Worm (Caenorhabditis elegans) whole organism, late embryonic: Measurements from ENCODE around the gene gsp-1.
A peak's percentile ranks its signal among the peaks of the same experiment; 100 is the strongest.

Experiments used
- C08G9.2 ChIP-seq: sonication (generic microtip); optimal IDR thresholded peaks from 2 replicates; lab custom pipeline; 2016; ENCODE audit warnings: mild to moderate bottlenecking, missing genetic modification characterization, moderate library complexity, missing compliant biosample characterization
- K09A11.1 ChIP-seq: sonication (generic microtip); optimal IDR thresholded peaks from 2 replicates; lab custom pipeline; 2017; ENCODE audit warnings: antibody characterized with exemption, mild to moderate bottlenecking, missing genetic modification characterization, missing compliant biosample characterization; ENCODE audit not compliant: insufficient read depth
- Y22D7AL.16 ChIP-seq: sonication (generic microtip); optimal IDR thresholded peaks from 2 replicates; lab custom pipeline; 2016; ENCODE audit warnings: missing genetic modification characterization, missing compliant biosample characterization
- ama-1 ChIP-seq: fragments of 150-350 bp; optimal IDR thresholded peaks from 2 replicates; lab custom pipeline; 2014
- ceh-18 ChIP-seq: sonication (generic microtip); optimal IDR thresholded peaks from 2 replicates; lab custom pipeline; 2016; ENCODE audit warnings: missing genetic modification characterization, missing compliant biosample characterization
- ceh-19 ChIP-seq: fragments of 200-800 bp; sonication (Bioruptor generic); optimal IDR thresholded peaks from 2 replicates; lab custom pipeline; 2018; ENCODE audit warnings: mild to moderate bottlenecking, missing genetic modification characterization, missing compliant biosample characterization
- ceh-2 ChIP-seq: sonication (generic microtip); optimal IDR thresholded peaks from 2 replicates; lab custom pipeline; 2016; ENCODE audit warnings: missing genotype, missing genetic modification characterization, missing compliant biosample characterization
- ceh-22 ChIP-seq: sonication (generic microtip); optimal IDR thresholded peaks from 2 replicates; lab custom pipeline; 2017; ENCODE audit warnings: missing biosample characterization, missing genetic modification characterization
- ceh-24 ChIP-seq: sonication (generic microtip); optimal IDR thresholded peaks from 2 replicates; lab custom pipeline; 2016; ENCODE audit warnings: mild to moderate bottlenecking, missing genetic modification characterization, missing compliant biosample characterization
- ceh-30 ChIP-seq: fragments of 150-350 bp; optimal IDR thresholded peaks from 2 replicates; lab custom pipeline; 2014; ENCODE audit warnings: missing biosample characterization, missing genetic modification characterization
- ceh-31 ChIP-seq: sonication (generic microtip); optimal IDR thresholded peaks from 2 replicates; lab custom pipeline; 2016; ENCODE audit warnings: missing genetic modification characterization, missing compliant biosample characterization
- ceh-34 ChIP-seq: sonication (generic microtip); optimal IDR thresholded peaks from 2 replicates; lab custom pipeline; 2016; ENCODE audit warnings: mild to moderate bottlenecking, missing genetic modification characterization, missing compliant biosample characterization
- ceh-48 ChIP-seq: sonication (generic microtip); optimal IDR thresholded peaks from 2 replicates; lab custom pipeline; 2016; ENCODE audit warnings: missing genetic modification characterization, inconsistent platforms, missing compliant biosample characterization
- ceh-6 ChIP-seq: fragments of 200-800 bp; sonication (Bioruptor generic); optimal IDR thresholded peaks from 2 replicates; lab custom pipeline; 2018; ENCODE audit warnings: mild to moderate bottlenecking, missing genetic modification characterization, missing compliant biosample characterization
- dmd-4 ChIP-seq: sonication (generic microtip); optimal IDR thresholded peaks from 2 replicates; lab custom pipeline; 2016; ENCODE audit warnings: borderline replicate concordance, missing genetic modification characterization, missing compliant biosample characterization
- dve-1 ChIP-seq: sonication (generic microtip); optimal IDR thresholded peaks from 2 replicates; lab custom pipeline; 2017; ENCODE audit warnings: antibody characterized with exemption, mild to moderate bottlenecking, missing genetic modification characterization, missing compliant biosample characterization
- ets-4 ChIP-seq: sonication (generic microtip); optimal IDR thresholded peaks from 2 replicates; lab custom pipeline; 2016; ENCODE audit warnings: missing genetic modification characterization, missing compliant biosample characterization
- gmeb-2 ChIP-seq: sonication (generic microtip); optimal IDR thresholded peaks from 2 replicates; lab custom pipeline; 2016; ENCODE audit warnings: missing genetic modification characterization, inconsistent platforms, missing compliant biosample characterization
- hlh-15 ChIP-seq: sonication (generic microtip); optimal IDR thresholded peaks from 2 replicates; lab custom pipeline; 2016; ENCODE audit warnings: missing genetic modification characterization, missing compliant biosample characterization
- hlh-6 ChIP-seq: sonication (generic microtip); optimal IDR thresholded peaks from 2 replicates; lab custom pipeline; 2016; ENCODE audit warnings: missing genotype, missing genetic modification characterization, missing compliant biosample characterization
- hlh-8 ChIP-seq: sonication (generic microtip); optimal IDR thresholded peaks from 2 replicates; lab custom pipeline; 2016; ENCODE audit warnings: missing genotype, missing genetic modification characterization, missing compliant biosample characterization
- lim-6 ChIP-seq: sonication (generic microtip); optimal IDR thresholded peaks from 2 replicates; lab custom pipeline; 2016; ENCODE audit warnings: missing genetic modification characterization, missing compliant biosample characterization
- mec-3 ChIP-seq: sonication (generic microtip); optimal IDR thresholded peaks from 2 replicates; lab custom pipeline; 2016; ENCODE audit warnings: borderline replicate concordance, missing genetic modification characterization, missing compliant biosample characterization
- nfya-1 ChIP-seq: sonication (generic microtip); optimal IDR thresholded peaks from 2 replicates; lab custom pipeline; 2017; ENCODE audit warnings: missing genetic modification characterization, mild to moderate bottlenecking, missing compliant biosample characterization, antibody characterized with exemption, moderate library complexity
- nhr-11 ChIP-seq: fragments of 150-350 bp; optimal IDR thresholded peaks from 2 replicates; lab custom pipeline; 2014; ENCODE audit warnings: missing biosample characterization, missing genetic modification characterization
- npax-4 ChIP-seq: sonication (generic microtip); optimal IDR thresholded peaks from 2 replicates; lab custom pipeline; 2016; ENCODE audit warnings: missing genetic modification characterization, missing compliant biosample characterization
- pha-2 ChIP-seq: sonication (generic microtip); optimal IDR thresholded peaks from 2 replicates; lab custom pipeline; 2017; ENCODE audit warnings: mild to moderate bottlenecking, missing genetic modification characterization, missing compliant biosample characterization
- pqm-1 ChIP-seq: sonication (generic microtip); optimal IDR thresholded peaks from 2 replicates; lab custom pipeline; 2016; ENCODE audit warnings: missing genetic modification characterization, missing compliant biosample characterization
- pros-1 ChIP-seq: fragments of 150-350 bp; optimal IDR thresholded peaks from 2 replicates; lab custom pipeline; 2014; ENCODE audit warnings: missing biosample characterization, missing genetic modification reagents, missing genetic modification characterization
- ref-2 ChIP-seq: sonication (generic microtip); optimal IDR thresholded peaks from 2 replicates; lab custom pipeline; 2016; ENCODE audit warnings: missing genetic modification characterization, missing compliant biosample characterization
- sdc-2 ChIP-seq: sonication (generic microtip); optimal IDR thresholded peaks from 2 replicates; lab custom pipeline; 2016; ENCODE audit warnings: missing genotype, missing genetic modification characterization, missing compliant biosample characterization
- sox-2 ChIP-seq: fragments of 200-800 bp; sonication (Bioruptor generic); IDR thresholded peaks from 2 replicates; pipeline ENCODE4 v1.3.6; 2022; ENCODE audit warnings: missing genetic modification reagents, missing genetic modification characterization, missing compliant biosample characterization
- syd-9 ChIP-seq: sonication (generic microtip); optimal IDR thresholded peaks from 2 replicates; lab custom pipeline; 2016; ENCODE audit warnings: mild to moderate bottlenecking, missing genetic modification characterization, moderate library complexity, missing compliant biosample characterization
- tbx-2 ChIP-seq: sonication (generic microtip); optimal IDR thresholded peaks from 2 replicates; lab custom pipeline; 2016; ENCODE audit warnings: missing genetic modification characterization, missing compliant biosample characterization
- tbx-7 ChIP-seq: sonication (generic microtip); optimal IDR thresholded peaks from 2 replicates; lab custom pipeline; 2016; ENCODE audit warnings: missing genotype, missing genetic modification characterization, missing compliant biosample characterization
- ttx-3 ChIP-seq: sonication (generic microtip); optimal IDR thresholded peaks from 2 replicates; lab custom pipeline; 2016; ENCODE audit warnings: missing genetic modification reagents, missing genetic modification characterization, missing compliant biosample characterization
- unc-42 ChIP-seq: sonication (generic microtip); optimal IDR thresholded peaks from 2 replicates; lab custom pipeline; 2016; ENCODE audit warnings: missing genotype, missing genetic modification characterization, missing compliant biosample characterization
- unc-55 ChIP-seq: sonication (generic microtip); optimal IDR thresholded peaks from 2 replicates; lab custom pipeline; 2017; ENCODE audit warnings: missing biosample characterization, missing genetic modification reagents, missing genetic modification characterization
- unc-86 ChIP-seq: sonication (generic microtip); optimal IDR thresholded peaks from 2 replicates; lab custom pipeline; 2016; ENCODE audit warnings: missing genetic modification characterization, missing compliant biosample characterization
- zip-5 ChIP-seq: sonication (generic microtip); optimal IDR thresholded peaks from 2 replicates; lab custom pipeline; 2016; ENCODE audit warnings: missing genetic modification characterization, missing compliant biosample characterization
- ztf-16 ChIP-seq: sonication (generic microtip); optimal IDR thresholded peaks from 2 replicates; lab custom pipeline; 2017; ENCODE audit warnings: missing genetic modification characterization, missing compliant biosample characterization

The gsp-1 gene

ce11 chrV:10672601-10673000 lies 9.6 kb upstream of the gsp-1 start:
- TF ChIP-seq mec-3 = no peak
- TF ChIP-seq dmd-4 = no peak
- TF ChIP-seq pqm-1 (tag; lab: Kevin White, UChicago) = no peak
- TF ChIP-seq hlh-8 = no peak
- TF ChIP-seq tbx-2 (tag; lab: Kevin White, UChicago) = peak; percentile 48
- TF ChIP-seq zip-5 (tag; lab: Kevin White, UChicago) = no peak
- no peak for TF ChIP-seq npax-4 (tag; lab: Kevin White, UChicago)
- TF ChIP-seq ceh-34 (tag; lab: Kevin White, UChicago) = peak; percentile 30
- TF ChIP-seq pros-1 (tag; lab: Kevin White, UChicago) = no peak
- no peak for TF ChIP-seq dve-1 (tag; lab: Kevin White, UChicago)
- no peak for TF ChIP-seq lim-6 (tag; lab: Kevin White, UChicago)
- TF ChIP-seq ceh-22 (tag; lab: Kevin White, UChicago) = peak; percentile 100
- TF ChIP-seq C08G9.2 = peak; percentile 30
- TF ChIP-seq nhr-11 (tag; lab: Kevin White, UChicago) = no peak
- TF ChIP-seq unc-55 (GFP tag; lab: Kevin White, UChicago) = no peak
- TF ChIP-seq sdc-2 (tag; lab: Kevin White, UChicago) = no peak
- no peak for TF ChIP-seq ttx-3 (tag; lab: Kevin White, UChicago)
- TF ChIP-seq Y22D7AL.16 (tag; lab: Kevin White, UChicago) = no peak
- TF ChIP-seq unc-86 (tag; lab: Kevin White, UChicago) = no peak
- no peak for TF ChIP-seq nfya-1 (tag; lab: Kevin White, UChicago)
- no peak for TF ChIP-seq K09A11.1 (tag; lab: Kevin White, UChicago)
- no peak for TF ChIP-seq ceh-24 (tag; lab: Kevin White, UChicago)
- TF ChIP-seq ceh-30 (tag; lab: Kevin White, UChicago) = no peak
- no peak for TF ChIP-seq pha-2
- no peak for TF ChIP-seq ceh-18 (tag; lab: Kevin White, UChicago)
- TF ChIP-seq tbx-7 (tag; lab: Kevin White, UChicago) = no peak
- no peak for TF ChIP-seq ceh-6
- TF ChIP-seq ceh-2 = no peak
- peak; percentile 31 for TF ChIP-seq ref-2 (tag; lab: Kevin White, UChicago)
- TF ChIP-seq ets-4 = peak; percentile 22
- no peak for TF ChIP-seq sox-2
- no peak for TF ChIP-seq hlh-15 (tag; lab: Kevin White, UChicago)
- no peak for TF ChIP-seq ceh-48
- TF ChIP-seq syd-9 (tag; lab: Kevin White, UChicago) = no peak
- TF ChIP-seq ama-1 = no peak

- TF ChIP-seq ceh-19 (GFP tag; lab: Kevin White, UChicago) (no peak), ztf-16 (tag; lab: Kevin White, UChicago) (no peak), unc-42 (tag; lab: Kevin White, UChicago) (peak; percentile 73)
Measured at ce11 chrV:10675978-10676377, 6.2 kb upstream of the gsp-1 start.

- TF ChIP-seq hlh-6 (tag; lab: Kevin White, UChicago) = peak; percentile 6
- TF ChIP-seq unc-42 (tag; lab: Kevin White, UChicago) = peak; percentile 20
- peak; percentile 7 for TF ChIP-seq ceh-18 (tag; lab: Kevin White, UChicago)
- no peak for TF ChIP-seq dmd-4
- peak; percentile 28 for TF ChIP-seq nfya-1 (tag; lab: Kevin White, UChicago)
- no peak for TF ChIP-seq gmeb-2
- peak; percentile 39 for TF ChIP-seq ceh-31 (tag; lab: Kevin White, UChicago)
Measured at ce11 chrV:10677459-10677858, 4.8 kb upstream of the gsp-1 start.
